Worm (Caenorhabditis elegans): ENCODE measurements around the gene C32D5.11.

The C32D5.11 gene

ce11 chrII:6355396-6356346 is at the start of gene C32D5.11:
C32D5.11 (minus strand) TSS chrII:6355446.
- TF ChIP-seq pag-3 (tag; optimal IDR thresholded peaks at IDR 0.05; ENCODE audit: borderline replicate concordance) (no peak), nhr-11 (tag; optimal IDR thresholded peaks at IDR 0.05) (no peak), K02D7.2 (tag; optimal IDR thresholded peaks at IDR 0.05) (no peak), mec-3 (tag; optimal IDR thresholded peaks at IDR 0.05; ENCODE audit: borderline replicate concordance) (no peak), fkh-10 (GFP tag; optimal IDR thresholded peaks at IDR 0.05) (no peak), ahr-1 (tag; optimal IDR thresholded peaks at IDR 0.05) (no peak), ceh-9 (tag; optimal IDR thresholded peaks at IDR 0.05) (no peak), ttx-3 (tag; optimal IDR thresholded peaks at IDR 0.05) (no peak), gmeb-2 (tag; optimal IDR thresholded peaks at IDR 0.05) (no peak), Y22D7AL.16 (tag; optimal IDR thresholded peaks at IDR 0.05) (no peak), dve-1 (tag; optimal IDR thresholded peaks at IDR 0.05) (no peak), sdc-2 (tag; optimal IDR thresholded peaks at IDR 0.05) (no peak), elt-4 (tag; optimal IDR thresholded peaks at IDR 0.05) (no peak), hlh-13 (GFP tag; optimal IDR thresholded peaks at IDR 0.05) (no peak), ceh-48 (tag; optimal IDR thresholded peaks at IDR 0.05) (peak; percentile 23), unc-3 (GFP tag; conservative IDR thresholded peaks at IDR 0.05) (0 out of 2 replicates have a peak, but pooled peaks have one; percentile 13), unc-3 (tag; optimal IDR thresholded peaks at IDR 0.05) (no peak), madf-2 (tag; optimal IDR thresholded peaks at IDR 0.05) (no peak), ceh-34 (tag; optimal IDR thresholded peaks at IDR 0.05) (peak; percentile 32), elt-2 (tag; optimal IDR thresholded peaks at IDR 0.05) (peak; percentile 20), hlh-8 (tag; optimal IDR thresholded peaks at IDR 0.05) (no peak), hlh-30 (tag; optimal IDR thresholded peaks at IDR 0.05; ENCODE audit: insufficient read depth) (peak; percentile 38), pax-1 (tag; optimal IDR thresholded peaks at IDR 0.05) (peak; percentile 55), ceh-31 (tag; optimal IDR thresholded peaks at IDR 0.05) (peak; percentile 25), nfya-1 (tag; optimal IDR thresholded peaks at IDR 0.05) (peak; percentile 47), nhr-232 (tag; optimal IDR thresholded peaks at IDR 0.05) (no peak), ref-2 (tag; optimal IDR thresholded peaks at IDR 0.05) (peak; percentile 23), ceh-14 (tag; optimal IDR thresholded peaks at IDR 0.05) (peak; percentile 36), pha-2 (tag; optimal IDR thresholded peaks at IDR 0.05) (no peak), che-1 (tag; optimal IDR thresholded peaks at IDR 0.05) (no peak), ceh-45 (GFP tag; IDR thresholded peaks at IDR 0.05) (no peak), ceh-6 (GFP tag; optimal IDR thresholded peaks at IDR 0.05) (no peak), hlh-6 (tag; optimal IDR thresholded peaks at IDR 0.05) (no peak), sox-4 (tag; optimal IDR thresholded peaks at IDR 0.05) (no peak), K09A11.1 (tag; optimal IDR thresholded peaks at IDR 0.05; ENCODE audit: insufficient read depth) (no peak), F13H6.1 (tag; optimal IDR thresholded peaks at IDR 0.05) (no peak), T23F11.4 (GFP tag; optimal IDR thresholded peaks at IDR 0.05) (no peak), tbx-2 (tag; optimal IDR thresholded peaks at IDR 0.05) (peak; percentile 51), ceh-30 (tag; optimal IDR thresholded peaks at IDR 0.05) (no peak), pha-4 (tag; optimal IDR thresholded peaks at IDR 0.05) (no peak), ceh-22 (tag; optimal IDR thresholded peaks at IDR 0.05) (no peak), ceh-18 (tag; optimal IDR thresholded peaks at IDR 0.05) (peak; percentile 42), ceh-19 (GFP tag; optimal IDR thresholded peaks at IDR 0.05) (no peak), fax-1 (tag; optimal IDR thresholded peaks at IDR 0.05) (no peak), pat-9 (tag; optimal IDR thresholded peaks at IDR 0.05) (no peak)

All from whole organism, late embryonic.